Worm (Caenorhabditis elegans) whole organism, L3 larva: ENCODE measurements around the gene ZK131.11.

Source experiments
- nhr-11 ChIP-seq: fragments of 150-350 bp; optimal IDR thresholded peaks from 2 replicates; lab custom pipeline; 2014; ENCODE audit warnings: missing biosample characterization, missing genetic modification characterization
- nhr-12 ChIP-seq: fragments of 150-350 bp; optimal IDR thresholded peaks from 2 replicates; lab custom pipeline; 2014; ENCODE audit warnings: missing biosample characterization, missing genetic modification characterization
- skn-1 ChIP-seq: fragments of 150-350 bp; optimal IDR thresholded peaks from 2 replicates; lab custom pipeline; 2014; ENCODE audit warnings: missing biosample characterization, missing genetic modification characterization

ce11 chrII:13791570-13792279 is at the start of gene ZK131.11:
- no peak for TF ChIP-seq nhr-11
- no peak for TF ChIP-seq nhr-12
- TF ChIP-seq skn-1 (tag; lab: Kevin White, UChicago) = no peak
